Worm (Caenorhabditis elegans): ENCODE measurements around the gene F08B12.11.

DNA sequence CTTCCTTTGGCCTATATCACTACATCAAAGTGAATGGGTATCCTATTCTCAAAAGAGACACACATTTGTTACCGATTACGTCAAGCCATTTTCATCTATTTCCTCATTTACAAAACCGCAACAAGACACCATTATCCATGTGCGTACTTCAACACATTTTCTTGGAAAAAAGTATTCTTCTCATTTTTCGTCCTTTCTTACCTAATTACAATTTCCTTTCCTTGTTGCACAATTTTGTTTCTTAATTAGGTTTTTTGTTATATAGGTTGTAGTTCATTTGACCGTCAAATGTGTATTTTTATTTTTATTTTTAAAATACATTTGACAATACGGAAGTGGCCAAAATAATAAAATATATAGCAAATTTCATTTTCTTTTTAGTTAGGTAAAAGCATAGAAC, 1.5 kb upstream of the F08B12.11 start:
- TF ChIP-seq duxl-1 (tag; optimal IDR thresholded peaks at IDR 0.05; ENCODE audit: poor library complexity) (no peak), php-3 (GFP tag; IDR thresholded peaks at IDR 0.05) (no peak), lim-7 (GFP tag; IDR thresholded peaks at IDR 0.05) (no peak), aha-1 (tag) (no peak), spr-3 (GFP tag; optimal IDR thresholded peaks at IDR 0.05) (no peak), lsy-2 (tag; optimal IDR thresholded peaks at IDR 0.05) (peak in 1 of 2 experiments; percentile 21), fos-1 (tag; optimal IDR thresholded peaks at IDR 0.05) (no peak), daf-12 (tag; optimal IDR thresholded peaks at IDR 0.05) (no peak), mxl-2 (GFP tag; conservative IDR thresholded peaks at IDR 0.05) (no peak), F49E8.2 (tag; optimal IDR thresholded peaks at IDR 0.05; ENCODE audit: borderline replicate concordance) (no peak), unc-130 (GFP tag; optimal IDR thresholded peaks at IDR 0.05) (no peak), aly-2 (tag; optimal IDR thresholded peaks at IDR 0.05) (no peak), zip-2 (tag; optimal IDR thresholded peaks at IDR 0.05) (no peak), nhr-6 (tag; optimal IDR thresholded peaks at IDR 0.05) (no peak)

All from whole organism, L4 larva.